Fruit fly (Drosophila melanogaster): ENCODE measurements around the gene Vps36.

Gene Vps36

dm6 chr3L:13478339-13479203, 34.3 kb downstream of the Vps36 start (continued):
- TF ChIP-seq Drgx (GFP tag; IDR thresholded peaks at IDR 0.05) = no peak
- TF ChIP-seq CG10462 (GFP tag; optimal IDR thresholded peaks at IDR 0.05) = no peak
- TF ChIP-seq CG4617 (GFP tag; optimal IDR thresholded peaks at IDR 0.05; ENCODE audit: borderline replicate concordance) = no peak
- peak; percentile 65 for TF ChIP-seq Rfx (GFP tag; IDR thresholded peaks at IDR 0.05)
- peak; percentile 8 for TF ChIP-seq CG8924 (tag; optimal IDR thresholded peaks at IDR 0.05)
- no peak for TF ChIP-seq CG7963 (GFP tag; IDR thresholded peaks at IDR 0.05; ENCODE audit: partially characterized antibody)
- peak; percentile 29 for TF ChIP-seq Dip3 (GFP tag; optimal IDR thresholded peaks at IDR 0.05)
- peak; percentile 49 for TF ChIP-seq CG2678 (tag; optimal IDR thresholded peaks at IDR 0.05)
- TF ChIP-seq CG6175 (GFP tag; IDR thresholded peaks at IDR 0.05) = peak; percentile 84
- TF ChIP-seq Dp (GFP tag; optimal IDR thresholded peaks at IDR 0.05) = no peak
- no peak for TF ChIP-seq CG9727 (GFP tag; optimal IDR thresholded peaks at IDR 0.05)
- TF ChIP-seq unpg (GFP tag; optimal IDR thresholded peaks at IDR 0.05) = no peak
- no peak for TF ChIP-seq CG14860 (GFP tag; IDR thresholded peaks at IDR 0.05; ENCODE audit: partially characterized antibody)
- peak; percentile 64 for TF ChIP-seq CG15269 (tag; optimal IDR thresholded peaks at IDR 0.05)
- 0 out of 2 replicates have a peak, but pooled peaks have one; percentile 18 for TF ChIP-seq E2f1 (GFP tag; IDR thresholded peaks at IDR 0.05)
- peak; percentile 4 for TF ChIP-seq az2 (GFP tag; optimal IDR thresholded peaks at IDR 0.05)
- TF ChIP-seq chinmo (GFP tag; IDR thresholded peaks at IDR 0.05; ENCODE audit: partially characterized antibody) = 0 out of 4 replicates have a peak, but pooled peaks have one; percentile 46
- no peak for TF ChIP-seq Bteb2 (GFP tag; optimal IDR thresholded peaks at IDR 0.05)
- TF ChIP-seq gsb-n (tag; optimal IDR thresholded peaks at IDR 0.05) = no peak
- TF ChIP-seq CG8281 (tag; optimal IDR thresholded peaks at IDR 0.05) = no peak
- no peak for TF ChIP-seq Six4 (GFP tag; optimal IDR thresholded peaks at IDR 0.05)
- no peak for TF ChIP-seq Chrac-16 (GFP tag; optimal IDR thresholded peaks at IDR 0.05)
- no peak for TF ChIP-seq H15 (GFP tag; IDR thresholded peaks at IDR 0.05)
- no peak for TF ChIP-seq CG4707 (GFP tag; optimal IDR thresholded peaks at IDR 0.05)
- TF ChIP-seq tx (GFP tag; optimal IDR thresholded peaks at IDR 0.05) = no peak
- TF ChIP-seq bowl (GFP tag; IDR thresholded peaks at IDR 0.05) = no peak
- TF ChIP-seq mld (GFP tag; IDR thresholded peaks at IDR 0.05; ENCODE audit: partially characterized antibody) = no peak
- no peak for TF ChIP-seq knrl (GFP tag; IDR thresholded peaks at IDR 0.05; ENCODE audit: partially characterized antibody)
- no peak for TF ChIP-seq pzg (GFP tag; optimal IDR thresholded peaks at IDR 0.05)
- TF ChIP-seq Doc3 (GFP tag; IDR thresholded peaks at IDR 0.05; ENCODE audit: partially characterized antibody) = no peak
- TF ChIP-seq CG16813 (GFP tag; IDR thresholded peaks at IDR 0.05; ENCODE audit: partially characterized antibody) = no peak
- no peak for TF ChIP-seq ci (GFP tag; IDR thresholded peaks at IDR 0.05)
- TF ChIP-seq slbo (GFP tag; IDR thresholded peaks at IDR 0.05) = peak; percentile 67
- no peak for TF ChIP-seq bbx (GFP tag; IDR thresholded peaks at IDR 0.05; ENCODE audit: partially characterized antibody)
- peak; percentile 48 for TF ChIP-seq CoRest (tag; optimal IDR thresholded peaks at IDR 0.05)
- TF ChIP-seq ewg (GFP tag; optimal IDR thresholded peaks at IDR 0.05) = no peak
- no peak for TF ChIP-seq CG13624 (GFP tag; optimal IDR thresholded peaks at IDR 0.05)
- no peak for TF ChIP-seq fru (optimal IDR thresholded peaks at IDR 0.05)
- TF ChIP-seq Hr78 (GFP tag; optimal IDR thresholded peaks at IDR 0.05) = no peak
- 0 out of 2 replicates have a peak, but pooled peaks have one; percentile 22 for TF ChIP-seq CG32772 (GFP tag; IDR thresholded peaks at IDR 0.05)
- no peak for TF ChIP-seq CG12104 (GFP tag; optimal IDR thresholded peaks at IDR 0.05)
- TF ChIP-seq crc (GFP tag; optimal IDR thresholded peaks at IDR 0.05) = no peak
- no peak for TF ChIP-seq fd96Cb (tag; optimal IDR thresholded peaks at IDR 0.05)
- peak; percentile 55 for TF ChIP-seq lmd (GFP tag; IDR thresholded peaks at IDR 0.05)
- TF ChIP-seq fd3F (GFP tag; optimal IDR thresholded peaks at IDR 0.05) = peak; percentile 7
- no peak for TF ChIP-seq sqz (GFP tag; optimal IDR thresholded peaks at IDR 0.05)
- TF ChIP-seq Nf-YA (GFP tag; IDR thresholded peaks at IDR 0.05) = no peak
- TF ChIP-seq rib (GFP tag; IDR thresholded peaks at IDR 0.05) = no peak

Data from whole organism, embryonic.